Fruit fly (Drosophila melanogaster) whole organism, embryonic: ENCODE data around the gene ATP8B.

Source experiments
- Atf6 ChIP-seq: fragments of 200-800 bp; sonication (Bioruptor generic); IDR thresholded peaks from 2 replicates; pipeline ENCODE4 v1.3.6; 2022; ENCODE audit warnings: missing biosample characterization, missing genetic modification characterization
- CG10147 ChIP-seq: fragments of 200-800 bp; sonication (Bioruptor generic); optimal IDR thresholded peaks from 2 replicates; lab custom pipeline; 2019; ENCODE audit warnings: missing biosample characterization, mild to moderate bottlenecking, missing genetic modification characterization, moderate library complexity
- CG10366 ChIP-seq: fragments of 200-800 bp; sonication (Bioruptor generic); IDR thresholded peaks from 2 replicates; pipeline ENCODE4 v1.3.6; 2022; ENCODE audit warnings: missing biosample characterization, missing genetic modification characterization
- CG10565 ChIP-seq: fragments of 200-800 bp; sonication (Bioruptor generic); optimal IDR thresholded peaks from 3 replicates; lab custom pipeline; 2016; ENCODE audit warnings: missing biosample characterization, mild to moderate bottlenecking, missing genetic modification characterization
- CG11456 ChIP-seq: fragments of 200-800 bp; sonication (Bioruptor generic); IDR thresholded peaks from 3 replicates; pipeline ENCODE4 v1.3.6; 2022; ENCODE audit warnings: missing biosample characterization, missing genetic modification characterization
- CG15514 ChIP-seq: fragments of 200-800 bp; sonication (Bioruptor generic); optimal IDR thresholded peaks from 3 replicates; lab custom pipeline; 2017; ENCODE audit warnings: missing biosample characterization, missing genetic modification characterization, mild to moderate bottlenecking, moderate library complexity, missing genetic modification reagents
- CG15696 ChIP-seq: fragments of 200-800 bp; sonication (Bioruptor generic); optimal IDR thresholded peaks from 2 replicates; lab custom pipeline; 2019; ENCODE audit warnings: missing biosample characterization, mild to moderate bottlenecking, missing genetic modification characterization, moderate library complexity
- CG17802 ChIP-seq: fragments of 200-800 bp; sonication (Bioruptor generic); optimal IDR thresholded peaks from 2 replicates; lab custom pipeline; 2018; ENCODE audit warnings: missing biosample characterization, mild to moderate bottlenecking, missing genetic modification characterization, moderate library complexity
- CG18599 ChIP-seq: fragments of 200-800 bp; sonication (Bioruptor generic); optimal IDR thresholded peaks from 3 replicates; lab custom pipeline; 2017; ENCODE audit warnings: missing biosample characterization, missing genetic modification characterization, mild to moderate bottlenecking, moderate library complexity, missing genetic modification reagents
- CG2120 ChIP-seq: fragments of 200-800 bp; sonication (Bioruptor generic); optimal IDR thresholded peaks from 3 replicates; lab custom pipeline; 2016; ENCODE audit warnings: missing biosample characterization, missing genetic modification characterization
- CG2199 ChIP-seq: fragments of 200-800 bp; sonication (Bioruptor generic); IDR thresholded peaks from 3 replicates; pipeline ENCODE4 v1.3.6; 2022; ENCODE audit warnings: missing biosample characterization, missing genetic modification characterization
- CG3281 ChIP-seq: fragments of 200-800 bp; sonication (Bioruptor generic); optimal IDR thresholded peaks from 3 replicates; lab custom pipeline; 2017; ENCODE audit warnings: missing biosample characterization, mild to moderate bottlenecking, missing genetic modification characterization
- CG4282 ChIP-seq: fragments of 200-800 bp; sonication (Bioruptor generic); optimal IDR thresholded peaks from 2 replicates; lab custom pipeline; 2016; ENCODE audit warnings: missing biosample characterization, missing genetic modification characterization
- CG4617 ChIP-seq: fragments of 200-800 bp; sonication (Bioruptor generic); optimal IDR thresholded peaks from 3 replicates; lab custom pipeline; 2016; ENCODE audit warnings: missing biosample characterization, missing genetic modification characterization, borderline replicate concordance
- CG4730 ChIP-seq: fragments of 200-800 bp; sonication (Bioruptor generic); IDR thresholded peaks from 2 replicates; pipeline ENCODE4 v1.3.6; 2022; ENCODE audit warnings: missing biosample characterization, missing genetic modification characterization
- CG5180 ChIP-seq: fragments of 200-800 bp; sonication (Bioruptor generic); optimal IDR thresholded peaks from 3 replicates; lab custom pipeline; 2017; ENCODE audit warnings: missing biosample characterization, missing genetic modification characterization, mild to moderate bottlenecking, moderate library complexity, missing genetic modification reagents
- CG5245 ChIP-seq: fragments of 200-800 bp; sonication (Bioruptor generic); optimal IDR thresholded peaks from 3 replicates; lab custom pipeline; 2016; ENCODE audit warnings: missing biosample characterization, missing genetic modification characterization
- CG6791 ChIP-seq: fragments of 200-800 bp; sonication (Bioruptor generic); IDR thresholded peaks from 3 replicates; pipeline ENCODE4 v1.3.6; 2022; ENCODE audit warnings: missing biosample characterization, missing genetic modification characterization; ENCODE audit not compliant: partially characterized antibody
- CG6813 ChIP-seq: fragments of 200-800 bp; sonication (Bioruptor generic); optimal IDR thresholded peaks from 2 replicates; lab custom pipeline; 2017; ENCODE audit warnings: missing biosample characterization, missing genetic modification characterization, mild to moderate bottlenecking, moderate library complexity, missing genetic modification reagents
- CG7963 ChIP-seq: fragments of 200-800 bp; sonication (Bioruptor generic); IDR thresholded peaks from 3 replicates; pipeline ENCODE4 v1.3.6; 2022; ENCODE audit warnings: missing biosample characterization, missing genetic modification characterization; ENCODE audit not compliant: partially characterized antibody
- CG8290 ChIP-seq, 3 experiments: fragments of 200-800 bp; sonication (Bioruptor generic); optimal IDR thresholded peaks; 2 replicates each; lab custom pipeline; 2016 to 2019; ENCODE audit warnings: missing biosample characterization in 3 of 3, missing genetic modification characterization in 3 of 3, mild to moderate bottlenecking in 2 of 3, moderate library complexity in 1 of 3
- CG9876 ChIP-seq: fragments of 200-800 bp; sonication (Bioruptor generic); optimal IDR thresholded peaks from 2 replicates; lab custom pipeline; 2016; ENCODE audit warnings: missing biosample characterization, missing genetic modification characterization
- Dek ChIP-seq: fragments of 200-800 bp; sonication (Bioruptor generic); optimal IDR thresholded peaks from 3 replicates; lab custom pipeline; 2019; ENCODE audit warnings: missing biosample characterization, mild to moderate bottlenecking, missing genetic modification characterization, moderate library complexity
- Dref ChIP-seq: fragments of 200-800 bp; sonication (Bioruptor generic); IDR thresholded peaks from 2 replicates; pipeline ENCODE4 v1.3.6; 2022; ENCODE audit warnings: missing biosample characterization, missing genetic modification characterization
- Drgx ChIP-seq: fragments of 200-800 bp; sonication (Bioruptor generic); IDR thresholded peaks from 2 replicates; pipeline ENCODE4 v1.3.6; 2022; ENCODE audit warnings: missing biosample characterization, missing genetic modification characterization
- Jarid2 ChIP-seq: fragments of 200-800 bp; sonication (Bioruptor generic); optimal IDR thresholded peaks from 3 replicates; lab custom pipeline; 2017; ENCODE audit warnings: mild to moderate bottlenecking, missing biosample characterization, missing genetic modification reagents, missing genetic modification characterization
- MBD-R2 ChIP-seq: fragments of 200-800 bp; sonication (Bioruptor generic); IDR thresholded peaks from 2 replicates; pipeline ENCODE4 v1.3.6; 2022; ENCODE audit warnings: missing biosample characterization, missing genetic modification characterization
- Mes4 ChIP-seq: fragments of 200-800 bp; sonication (Bioruptor generic); optimal IDR thresholded peaks from 2 replicates; lab custom pipeline; 2016; ENCODE audit warnings: missing biosample characterization, missing genetic modification characterization
- NC2α ChIP-seq: fragments of 200-800 bp; sonication (Bioruptor generic); optimal IDR thresholded peaks from 2 replicates; lab custom pipeline; 2016; ENCODE audit warnings: missing biosample characterization, missing genetic modification characterization
- YL-1 ChIP-seq: fragments of 200-800 bp; sonication (Bioruptor generic); optimal IDR thresholded peaks from 3 replicates; lab custom pipeline; 2017; ENCODE audit warnings: missing biosample characterization, mild to moderate bottlenecking, missing genetic modification characterization
- ac ChIP-seq: fragments of 200-800 bp; sonication (Bioruptor generic); optimal IDR thresholded peaks from 3 replicates; lab custom pipeline; 2017; ENCODE audit warnings: missing biosample characterization, mild to moderate bottlenecking, missing genetic modification characterization
- chinmo ChIP-seq: fragments of 200-800 bp; sonication (Bioruptor generic); IDR thresholded peaks from 4 replicates; pipeline ENCODE4 v1.3.6; 2022; ENCODE audit warnings: missing biosample characterization, missing genetic modification characterization; ENCODE audit not compliant: partially characterized antibody
- dpn ChIP-seq, 2 experiments: fragments of 200-800 bp; sonication (Bioruptor generic); optimal IDR thresholded peaks; 3 replicates each; lab custom pipeline; 2016; ENCODE audit warnings: missing biosample characterization in 2 of 2, missing genetic modification characterization in 2 of 2
- gcm ChIP-seq: fragments of 200-800 bp; sonication (Bioruptor generic); optimal IDR thresholded peaks from 2 replicates; lab custom pipeline; 2019; ENCODE audit warnings: missing biosample characterization, mild to moderate bottlenecking, missing genetic modification characterization, moderate library complexity
- jigr1 ChIP-seq: fragments of 200-800 bp; sonication (Bioruptor generic); IDR thresholded peaks from 3 replicates; pipeline ENCODE4 v1.3.6; 2022; ENCODE audit warnings: missing biosample characterization, missing genetic modification characterization
- oc ChIP-seq: fragments of 200-800 bp; sonication (Bioruptor generic); optimal IDR thresholded peaks from 2 replicates; lab custom pipeline; 2018; ENCODE audit warnings: missing biosample characterization, mild to moderate bottlenecking, missing genetic modification characterization, moderate library complexity
- pan ChIP-seq, 4 experiments: fragments of >200 bp in 3 of 4; fragments of 200-800 bp in 1 of 4; sonication (Bioruptor generic) in 1 of 4; optimal IDR thresholded peaks in 3 of 4; IDR thresholded peaks in 1 of 4; 2 replicates each; pipeline versions ENCODE4 v1.3.6 to Lab custom; 2017 to 2022; ENCODE audit warnings: missing biosample characterization in 2 of 4, missing genetic modification characterization in 2 of 4, mixed read lengths in 1 of 4
- row ChIP-seq: fragments of 200-800 bp; sonication (Bioruptor generic); IDR thresholded peaks from 3 replicates; pipeline ENCODE4 v1.3.6; 2022; ENCODE audit warnings: missing biosample characterization, missing genetic modification characterization
- salm ChIP-seq: fragments of 200-800 bp; sonication (Bioruptor generic); optimal IDR thresholded peaks from 2 replicates; lab custom pipeline; 2018; ENCODE audit warnings: missing biosample characterization, mild to moderate bottlenecking, missing genetic modification characterization
- scrt ChIP-seq: fragments of 200-800 bp; sonication (Bioruptor generic); optimal IDR thresholded peaks from 2 replicates; lab custom pipeline; 2018; ENCODE audit warnings: missing biosample characterization, mild to moderate bottlenecking, missing genetic modification characterization, moderate library complexity
- sd ChIP-seq: fragments of 200-800 bp; sonication (Bioruptor generic); optimal IDR thresholded peaks from 3 replicates; lab custom pipeline; 2018; ENCODE audit warnings: missing biosample characterization, mild to moderate bottlenecking, missing genetic modification characterization, moderate library complexity
- sens ChIP-seq: fragments of 200-800 bp; sonication (Bioruptor generic); peaks from one replicate; lab custom pipeline; 2016; ENCODE audit warnings: missing biosample characterization, missing genetic modification characterization
- seq ChIP-seq: fragments of 200-800 bp; sonication (Bioruptor generic); IDR thresholded peaks from 2 replicates; pipeline ENCODE4 v1.3.6; 2022; ENCODE audit warnings: missing biosample characterization, missing genetic modification characterization
- tgo ChIP-seq: fragments of 200-800 bp; sonication (Bioruptor generic); IDR thresholded peaks from 3 replicates; pipeline ENCODE4 v1.3.6; 2022; ENCODE audit warnings: missing biosample characterization, missing genetic modification characterization
- tll ChIP-seq, 2 experiments: fragments of 200-800 bp in 1 of 2; fragments of >200 bp in 1 of 2; sonication (Bioruptor generic) in 1 of 2; optimal IDR thresholded peaks; 2 replicates each; lab custom pipeline; 2017 to 2019; ENCODE audit warnings: missing biosample characterization in 2 of 2, missing genetic modification characterization in 2 of 2, mild to moderate bottlenecking in 1 of 2, moderate library complexity in 1 of 2
- tup ChIP-seq: fragments of 200-800 bp; sonication (Bioruptor generic); optimal IDR thresholded peaks from 2 replicates; lab custom pipeline; 2016; ENCODE audit warnings: missing biosample characterization, mild to moderate bottlenecking, missing genetic modification characterization, moderate library complexity
- twi ChIP-seq: fragments of 200-800 bp; optimal IDR thresholded peaks from 2 replicates; lab custom pipeline; 2019; ENCODE audit warnings: missing biosample characterization, mild to moderate bottlenecking, missing genetic modification characterization, moderate library complexity
- unpg ChIP-seq: fragments of 200-800 bp; sonication (Bioruptor generic); optimal IDR thresholded peaks from 3 replicates; lab custom pipeline; 2018; ENCODE audit warnings: missing biosample characterization, mild to moderate bottlenecking, missing genetic modification characterization, moderate library complexity
- vnd ChIP-seq: fragments of 200-800 bp; sonication (Bioruptor generic); IDR thresholded peaks from 3 replicates; pipeline ENCODE4 v1.3.6; 2022; ENCODE audit warnings: missing biosample characterization, missing genetic modification characterization; ENCODE audit not compliant: partially characterized antibody
- vvl ChIP-seq: fragments of 200-800 bp; sonication (Bioruptor generic); IDR thresholded peaks from 2 replicates; pipeline ENCODE4 v1.3.6; 2022; ENCODE audit warnings: missing biosample characterization, missing genetic modification characterization

Gene ATP8B

dm6 chr3R:12113700-12114099 lies 23.3 kb upstream of the ATP8B start (continued):
- TF ChIP-seq unpg (GFP tag; lab: Kevin White, UChicago) = no peak
- no peak for TF ChIP-seq CG5245 (GFP tag; lab: Kevin White, UChicago)
- TF ChIP-seq CG17802 = no peak
- TF ChIP-seq CG6813 (GFP tag; lab: Kevin White, UChicago) = no peak
- TF ChIP-seq Dek = no peak
- TF ChIP-seq gcm (GFP tag; lab: Kevin White, UChicago) = no peak
- TF ChIP-seq salm = no peak
- no peak for TF ChIP-seq MBD-R2 (GFP tag; lab: Robert Waterston, UW)
- no peak for TF ChIP-seq CG7963 (GFP tag; lab: Robert Waterston, UW)
- no peak for TF ChIP-seq jigr1
- TF ChIP-seq tll (GFP tag; optimal IDR thresholded peaks at IDR 0.05; lab: Kevin White, UChicago) = peak in 1 of 2 experiments; percentile 18
- TF ChIP-seq CG2199 (GFP tag; lab: Robert Waterston, UW) = no peak
- peak; percentile 82 for TF ChIP-seq sens (GFP tag; lab: Kevin White, UChicago)
- no peak for TF ChIP-seq CG11456 (GFP tag; lab: Robert Waterston, UW)
- peak; percentile 36 for TF ChIP-seq CG18599 (GFP tag; lab: Kevin White, UChicago)
- TF ChIP-seq CG4617 = no peak
- TF ChIP-seq Drgx (GFP tag; lab: Robert Waterston, UW) = no peak
- no peak for TF ChIP-seq CG9876
- TF ChIP-seq ac = peak; percentile 33
- TF ChIP-seq vvl (GFP tag; lab: Robert Waterston, UW) = no peak
- TF ChIP-seq Mes4 (GFP tag; lab: Kevin White, UChicago) = no peak
- TF ChIP-seq twi (tag; lab: Kevin White, UChicago) = no peak
- no peak for TF ChIP-seq dpn (GFP tag; optimal IDR thresholded peaks at IDR 0.05; lab: Kevin White, UChicago)
- TF ChIP-seq, all 482 proteins: peak for 14

dm6 chr3R:12094588-12094987 lies 4.2 kb upstream of the ATP8B start, which contains the start of gene dpr17:
TSS of gene dpr17 (plus strand) at chr3R:12094876.
- TF ChIP-seq Dref (GFP tag; lab: Robert Waterston, UW) = no peak
- no peak for TF ChIP-seq CG6791 (GFP tag; lab: Robert Waterston, UW)
- no peak for TF ChIP-seq vnd (GFP tag; lab: Robert Waterston, UW)
- TF ChIP-seq NC2α (GFP tag; lab: Kevin White, UChicago) = no peak
- TF ChIP-seq tup (GFP tag; lab: Kevin White, UChicago) = no peak
- TF ChIP-seq CG2120 (GFP tag; lab: Kevin White, UChicago) = no peak
- TF ChIP-seq sd (tag; lab: Kevin White, UChicago) = peak; percentile 41
- TF ChIP-seq CG4730 (GFP tag; lab: Robert Waterston, UW) = no peak
- TF ChIP-seq seq (GFP tag; lab: Robert Waterston, UW) = no peak
- no peak for TF ChIP-seq Atf6 (GFP tag; lab: Robert Waterston, UW)
- TF ChIP-seq CG4282 (GFP tag; lab: Kevin White, UChicago) = no peak
- TF ChIP-seq chinmo = 0 out of 4 replicates have a peak, but pooled peaks have one; percentile 47
- TF ChIP-seq CG10366 (GFP tag; lab: Robert Waterston, UW) = no peak
- TF ChIP-seq CG10565 = no peak
- TF ChIP-seq CG8290 (GFP tag; optimal IDR thresholded peaks at IDR 0.05; lab: Kevin White, UChicago) = no peak
- TF ChIP-seq CG8290 (tag; optimal IDR thresholded peaks at IDR 0.05; lab: Kevin White, UChicago) = no peak
- TF ChIP-seq tgo (GFP tag; lab: Robert Waterston, UW) = no peak
- peak; percentile 46 for TF ChIP-seq Jarid2 (GFP tag; lab: Kevin White, UChicago)
- TF ChIP-seq CG3281 = no peak
- peak; percentile 17 for TF ChIP-seq CG15514 (GFP tag; lab: Kevin White, UChicago)
- TF ChIP-seq oc (tag; lab: Kevin White, UChicago) = no peak
- peak; percentile 66 for TF ChIP-seq scrt (GFP tag; lab: Kevin White, UChicago)
- TF ChIP-seq row (GFP tag; lab: Robert Waterston, UW) = no peak
- no peak for TF ChIP-seq pan (optimal IDR thresholded peaks at IDR 0.05; lab: Kevin White, UChicago)
- no peak for TF ChIP-seq pan (GFP tag; optimal IDR thresholded peaks at IDR 0.05 in 1 of 2, IDR thresholded peaks at IDR 0.05 in 1 of 2)
- no peak for TF ChIP-seq YL-1 (GFP tag; lab: Kevin White, UChicago)
- no peak for TF ChIP-seq CG10147 (GFP tag; lab: Kevin White, UChicago)
- peak; percentile 82 for TF ChIP-seq CG5180 (GFP tag; lab: Kevin White, UChicago)
- TF ChIP-seq CG15696 (tag; lab: Kevin White, UChicago) = no peak
